Worm (Caenorhabditis elegans) whole organism, dauer: ENCODE measurements around the gene F11C1.1.

ENCODE experiments used
- unc-62 ChIP-seq: sonication (generic microtip); optimal IDR thresholded peaks from 2 replicates; lab custom pipeline; 2017; ENCODE audit warnings: missing biosample characterization, missing genetic modification reagents, missing genetic modification characterization

The F11C1.1 gene

DNA sequence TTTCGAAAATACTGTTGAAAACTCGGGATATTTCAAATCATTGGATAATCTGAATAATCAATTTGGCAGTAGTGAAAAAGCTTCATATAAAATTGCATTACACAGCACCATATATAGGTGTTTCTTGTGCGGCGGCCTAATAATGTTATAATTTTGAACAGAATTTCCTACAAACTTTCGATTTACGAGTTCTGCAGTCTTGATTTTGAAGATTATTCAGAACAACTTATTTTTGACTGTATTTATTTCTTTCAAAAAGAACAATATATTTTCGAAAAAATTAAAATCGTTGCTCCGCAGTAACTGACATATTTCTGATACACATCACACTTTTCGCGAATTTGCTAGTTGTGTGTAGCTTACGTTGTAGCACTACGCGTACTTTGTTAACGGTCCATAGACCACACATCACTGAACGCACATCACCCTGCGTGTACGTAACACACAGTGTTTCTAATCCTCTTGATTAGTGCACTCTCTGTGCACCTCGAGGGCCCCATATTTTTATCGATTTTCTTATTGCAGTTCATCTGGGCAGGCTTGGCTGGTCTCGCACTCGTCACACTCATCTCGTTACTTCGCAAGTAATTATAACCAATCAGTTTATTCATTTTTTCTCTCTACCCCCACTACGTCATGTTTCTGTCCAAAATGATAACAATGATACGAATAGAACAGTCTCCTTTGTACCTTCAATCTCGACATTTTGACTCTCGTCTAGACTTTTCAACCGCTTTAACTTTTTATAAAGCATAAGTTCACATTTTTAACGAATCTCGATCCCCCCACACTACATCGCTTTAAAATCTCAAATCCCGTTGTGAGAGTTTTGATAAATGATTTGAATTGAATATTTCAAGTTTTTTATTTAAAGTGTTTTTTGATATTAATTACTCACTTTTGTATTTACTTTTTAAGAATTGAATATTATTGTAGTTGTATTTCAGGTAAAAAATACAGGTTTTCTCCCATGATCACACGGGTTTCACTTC, at the start of gene F11C1.1, which contains the start of gene vwa-8:
F11C1.1 (minus strand) TSS at position 51 of the 992 bp plus-strand sequence.
vwa-8 (plus strand) TSS at position 942 of the 992 bp plus-strand sequence.
- no peak for TF ChIP-seq unc-62 (GFP tag; lab: Kevin White, UChicago)

DNA sequence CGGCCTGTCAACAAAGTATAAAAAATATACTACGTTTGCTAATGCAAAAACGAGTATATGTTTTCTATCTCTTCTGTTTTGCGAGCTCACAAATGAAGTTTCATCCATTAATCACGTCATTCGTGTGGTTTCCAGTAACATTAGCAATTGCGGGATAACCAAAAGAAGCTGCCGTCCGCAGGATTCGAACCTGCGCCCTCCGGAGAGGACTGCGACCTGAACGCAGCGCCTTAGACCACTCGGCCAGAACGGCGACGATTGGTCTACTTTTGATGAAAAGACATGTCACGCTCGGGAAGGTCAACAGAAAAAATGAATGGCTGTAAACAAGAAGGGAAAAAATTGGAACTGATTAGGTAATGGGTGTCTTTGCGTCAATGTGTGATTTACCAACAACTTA, 48.4 kb upstream of the F11C1.1 start:
- no peak for TF ChIP-seq unc-62 (GFP tag; lab: Kevin White, UChicago)

DNA sequence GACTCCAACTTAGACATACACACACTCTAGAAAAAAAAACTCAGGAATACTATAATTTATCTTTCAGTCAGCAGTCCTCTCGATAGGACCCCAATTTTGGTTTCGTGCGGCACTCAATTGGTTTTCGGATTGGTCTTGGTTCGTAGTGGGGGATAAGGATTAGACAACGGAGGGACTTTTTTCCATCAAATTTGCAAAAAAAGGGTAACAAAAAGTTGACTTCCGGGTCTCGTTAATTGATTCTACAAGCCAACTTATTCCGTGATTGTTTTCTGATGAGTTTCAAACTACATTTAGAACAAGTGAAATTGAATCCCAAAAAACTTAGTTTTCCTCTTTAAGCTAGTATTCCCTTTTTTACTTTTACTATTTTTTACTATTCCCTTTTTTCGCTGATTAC, 44.0 kb upstream of the F11C1.1 start:
- TF ChIP-seq unc-62 (GFP tag; lab: Kevin White, UChicago) = no peak

DNA sequence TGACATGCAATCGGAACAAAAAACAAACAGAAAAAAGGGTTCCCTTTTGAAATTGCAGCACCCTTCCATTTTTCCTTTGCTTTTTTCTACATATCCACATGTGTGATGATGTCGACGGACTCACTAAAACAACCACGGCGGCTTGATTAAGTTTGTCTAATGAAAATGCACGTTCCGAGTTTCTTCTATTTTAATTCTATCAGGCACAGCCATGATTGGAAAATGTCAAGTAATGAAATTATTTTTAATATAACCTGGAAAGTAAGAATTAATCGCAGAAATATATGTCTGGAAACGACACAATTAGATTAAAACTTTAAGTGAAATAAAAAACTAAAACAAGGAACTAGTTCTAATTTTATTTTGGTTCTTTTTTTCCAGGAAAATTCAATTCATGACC, 43.5 kb upstream of the F11C1.1 start:
- TF ChIP-seq unc-62 (GFP tag; lab: Kevin White, UChicago) = no peak

DNA sequence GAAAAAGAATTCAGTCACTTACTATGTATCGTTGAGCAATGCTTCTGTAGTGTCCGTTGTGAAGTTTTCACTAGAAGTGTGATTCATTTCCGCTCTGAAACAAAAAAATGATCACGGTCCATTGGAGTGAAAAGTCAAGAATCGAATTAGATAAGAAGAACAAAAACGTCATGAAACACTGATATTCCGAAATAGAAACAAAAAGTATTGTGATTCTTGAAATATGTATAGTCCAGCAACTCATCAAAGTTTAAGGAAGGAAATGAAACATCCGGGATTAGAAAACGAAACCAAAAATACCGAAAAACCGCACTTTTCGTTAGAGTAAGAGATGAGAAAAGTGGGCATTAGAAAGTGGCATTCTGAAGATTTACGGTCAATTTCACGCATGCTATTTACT, 42.2 kb upstream of the F11C1.1 start, which contains the start of gene npr-10:
npr-10 (minus strand) TSS at position 101 of the 400 bp plus-strand sequence.
- TF ChIP-seq unc-62 (GFP tag; lab: Kevin White, UChicago) = no peak

DNA sequence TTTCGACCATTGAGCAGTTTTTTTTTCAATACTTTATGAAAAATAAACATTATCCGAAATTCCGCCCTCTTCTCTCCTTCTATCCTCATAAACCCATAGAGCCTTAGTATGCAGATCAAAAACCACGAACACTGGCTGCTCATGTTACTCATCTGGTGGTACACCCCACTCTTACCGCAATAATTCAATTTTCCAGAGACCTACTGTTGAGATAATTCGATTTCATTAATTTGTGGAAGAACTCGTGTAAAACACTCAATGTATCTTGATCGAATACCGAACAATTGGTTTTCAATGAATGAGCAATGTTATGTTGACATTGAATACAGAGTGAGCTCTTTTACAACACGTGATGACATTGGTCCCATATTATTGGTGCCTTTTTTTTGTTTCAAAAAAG, 31.1 kb upstream of the F11C1.1 start:
- no peak for TF ChIP-seq unc-62 (GFP tag; lab: Kevin White, UChicago)

DNA sequence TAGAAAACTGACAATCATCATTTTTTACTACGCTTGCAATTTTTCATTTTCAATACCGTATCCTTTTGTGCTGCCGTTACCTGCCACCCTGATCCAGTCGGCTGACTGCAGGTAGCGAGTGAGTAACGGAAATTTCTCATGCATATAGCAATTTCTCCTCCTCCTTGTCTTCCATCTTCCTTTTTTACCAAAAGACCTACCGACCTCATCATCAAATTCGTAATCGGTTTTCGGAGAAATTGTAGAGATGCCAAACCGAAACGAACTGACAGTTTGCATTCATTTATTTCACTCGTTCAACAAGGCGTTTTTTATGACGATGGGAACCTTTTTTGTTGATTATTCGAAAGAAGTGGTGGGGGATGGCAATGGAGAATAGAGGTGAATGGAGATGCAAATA, 25.9 kb upstream of the F11C1.1 start:
- TF ChIP-seq unc-62 (GFP tag; lab: Kevin White, UChicago) = no peak

DNA sequence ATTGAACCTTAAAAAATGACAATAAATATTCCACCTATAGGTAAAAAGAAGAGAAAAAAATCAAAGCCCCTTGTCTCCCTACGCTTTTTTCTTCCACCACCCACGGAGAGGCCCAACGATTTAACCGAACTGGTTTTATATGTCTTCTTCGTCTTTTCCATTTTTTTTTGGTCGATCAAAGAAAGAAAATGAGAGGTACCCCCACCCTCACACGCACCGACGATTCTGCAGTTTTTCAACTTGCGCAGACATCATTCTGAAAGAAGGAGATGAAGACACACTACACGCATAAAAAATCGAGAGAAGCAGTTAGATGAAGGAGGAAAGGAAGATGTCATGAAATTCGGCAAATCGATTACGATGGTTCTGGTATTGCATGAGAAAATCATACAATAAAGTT, 24.0 kb upstream of the F11C1.1 start:
- no peak for TF ChIP-seq unc-62 (GFP tag; lab: Kevin White, UChicago)

DNA sequence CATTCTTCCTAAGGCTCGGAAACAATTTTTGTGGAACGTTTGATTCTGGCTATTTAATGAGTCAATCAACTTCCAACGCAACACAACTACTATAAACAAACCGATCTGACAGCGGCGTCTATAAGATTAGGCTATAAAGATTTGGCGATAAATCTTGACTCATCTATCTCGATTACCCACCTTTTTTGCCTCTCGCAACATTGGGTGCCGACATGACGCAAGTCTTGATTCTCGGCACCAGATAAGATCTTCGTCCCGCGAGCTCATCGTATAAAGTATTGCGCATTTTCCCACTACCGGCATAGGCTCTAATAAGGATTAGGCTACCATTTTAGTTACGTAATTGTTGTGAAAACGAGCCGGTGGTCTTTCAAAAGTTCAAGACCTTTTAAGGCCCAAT, 21.5 kb upstream of the F11C1.1 start:
- no peak for TF ChIP-seq unc-62 (GFP tag; lab: Kevin White, UChicago)

DNA sequence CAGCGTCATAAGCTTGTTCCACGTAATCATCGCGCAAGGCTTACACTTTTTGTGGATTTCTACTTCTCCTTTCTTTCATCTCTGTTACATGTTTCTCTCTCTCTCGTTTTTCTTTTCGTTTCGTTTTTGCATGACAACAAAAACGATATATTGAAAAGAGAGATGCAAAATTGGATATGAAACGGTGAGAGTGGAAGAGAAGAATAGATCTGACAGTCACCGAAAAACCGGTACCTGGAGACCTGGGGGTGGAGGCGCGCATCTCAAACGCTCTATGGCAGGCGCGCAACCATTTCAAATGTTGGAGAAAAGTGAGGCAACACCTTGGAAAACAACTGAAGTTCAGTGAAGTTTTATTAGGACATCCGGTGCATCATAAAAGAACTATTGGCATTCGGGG, 19.3 kb upstream of the F11C1.1 start:
- no peak for TF ChIP-seq unc-62 (GFP tag; lab: Kevin White, UChicago)

DNA sequence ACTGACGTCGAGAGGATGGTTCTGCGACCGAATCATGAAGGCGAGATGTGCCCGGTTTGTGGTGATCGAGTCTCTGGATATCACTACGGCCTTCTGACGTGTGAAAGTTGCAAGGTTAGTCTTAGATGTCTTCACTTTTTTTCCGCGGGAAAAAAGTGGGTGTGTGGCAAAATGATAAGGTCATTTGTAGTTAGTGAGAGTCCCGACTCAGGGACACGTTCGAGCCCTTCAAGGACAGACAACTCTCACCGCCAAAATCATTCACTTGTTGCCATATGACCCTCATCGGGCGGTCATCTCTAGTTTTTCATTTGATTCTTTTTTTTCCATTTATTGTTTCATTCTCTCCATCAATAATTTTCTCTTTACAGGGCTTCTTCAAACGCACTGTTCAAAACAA, 18.5 kb upstream of the F11C1.1 start:
- TF ChIP-seq unc-62 (GFP tag; lab: Kevin White, UChicago) = no peak

DNA sequence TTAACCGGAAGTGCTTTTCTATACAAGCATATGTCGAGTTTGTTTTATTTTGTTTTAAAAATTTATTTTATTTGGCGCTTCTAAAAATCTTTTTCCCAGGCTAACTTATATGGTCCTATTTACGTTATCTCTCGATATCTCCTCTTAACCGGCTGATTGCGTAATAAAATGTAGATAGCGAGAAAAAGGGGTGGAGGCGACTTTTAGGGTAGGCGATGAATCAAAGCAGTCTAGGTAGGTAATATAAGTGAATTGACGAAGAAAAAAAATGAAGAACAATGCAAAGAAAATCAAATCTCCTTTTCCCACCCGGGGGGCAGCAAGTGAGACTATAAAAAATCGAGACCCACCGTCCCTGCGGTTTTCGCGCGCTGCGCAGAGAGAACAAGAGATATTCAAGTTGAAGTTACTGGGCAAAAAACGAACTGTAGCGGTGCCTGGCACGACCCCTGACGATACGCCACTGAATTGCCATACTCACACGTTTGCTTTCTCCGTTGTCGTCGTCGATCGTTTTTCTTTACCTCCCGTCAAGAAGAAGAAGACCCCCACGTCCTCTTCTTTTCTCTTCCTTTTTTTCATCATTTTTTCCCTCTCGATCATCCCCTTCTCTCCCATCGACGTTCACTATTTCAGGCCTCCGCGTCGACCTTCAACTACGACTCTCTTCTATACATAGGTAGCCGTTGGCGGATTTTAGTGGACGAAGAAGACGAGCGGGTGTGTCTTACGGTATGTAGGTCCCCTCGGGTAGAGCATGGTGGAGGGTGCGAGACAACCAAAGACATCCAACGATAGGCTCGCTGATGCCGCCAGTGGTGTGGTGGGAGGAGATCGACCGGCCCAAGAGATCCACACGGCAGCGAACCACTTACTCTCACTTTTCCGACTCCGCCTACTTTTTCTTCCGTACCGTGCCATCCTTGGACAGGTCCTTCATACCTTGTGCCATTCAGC, 17.8 kb upstream of the F11C1.1 start, which contains the start of gene nhr-25:
nhr-25 (plus strand) TSS at position 637 of the 957 bp plus-strand sequence.
- TF ChIP-seq unc-62 (GFP tag; lab: Kevin White, UChicago) = no peak

DNA sequence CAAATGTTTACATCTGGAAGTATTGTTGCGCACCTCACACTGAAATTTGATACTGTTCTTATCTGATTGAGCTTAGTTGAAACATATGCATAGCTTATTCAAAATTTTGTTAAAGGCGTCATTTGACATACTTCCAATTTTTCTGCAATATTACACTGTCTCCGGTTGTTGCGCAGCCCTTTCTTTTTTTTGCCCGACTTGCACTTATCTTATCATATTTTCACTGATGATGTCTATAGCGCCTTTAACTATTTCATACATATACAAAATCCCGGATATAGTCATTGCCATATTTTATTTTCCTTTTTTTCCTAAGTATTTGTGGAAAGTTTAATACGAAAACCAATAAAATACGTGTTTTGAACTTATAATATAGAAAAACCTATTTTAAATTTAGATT, 16.4 kb upstream of the F11C1.1 start:
- TF ChIP-seq unc-62 (GFP tag; lab: Kevin White, UChicago) = no peak

DNA sequence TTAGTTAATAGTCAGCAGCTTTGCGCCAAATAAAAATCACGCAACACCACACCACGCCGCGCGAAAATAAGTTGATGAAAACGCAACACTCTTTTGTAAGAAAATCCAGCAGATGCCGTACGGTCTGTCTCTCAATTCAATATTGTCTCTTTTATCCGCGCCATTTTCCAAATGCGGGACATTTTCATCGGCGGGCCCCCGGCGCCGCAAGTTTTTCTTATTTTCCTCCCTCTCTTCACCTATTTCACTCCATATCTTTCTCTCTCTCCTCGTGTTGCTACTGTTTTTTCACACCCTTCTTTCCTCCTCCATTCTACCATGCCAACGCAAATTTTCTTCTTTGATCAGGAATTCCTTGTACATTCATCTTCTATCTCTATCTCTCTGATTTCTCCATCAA, 15.9 kb upstream of the F11C1.1 start:
- TF ChIP-seq unc-62 (GFP tag; lab: Kevin White, UChicago) = no peak

DNA sequence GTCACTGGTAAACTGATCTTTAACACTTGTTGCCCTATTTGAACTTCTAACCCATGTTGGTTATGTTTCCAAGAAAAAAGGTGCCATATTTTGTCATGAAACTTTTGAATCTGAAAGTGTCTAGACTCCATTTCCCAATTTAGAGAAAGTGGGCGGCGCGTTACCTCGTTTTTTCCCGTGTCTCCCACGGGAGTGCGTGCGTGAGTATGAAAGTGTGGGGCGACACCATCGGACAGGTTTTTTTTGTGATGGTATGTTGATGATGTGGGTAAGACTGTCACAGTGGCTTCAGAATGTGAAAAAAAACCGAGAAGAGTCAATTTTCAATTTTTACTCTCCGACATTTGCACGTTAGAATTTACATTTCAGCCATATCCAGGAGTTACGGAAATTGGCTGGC, 15.4 kb upstream of the F11C1.1 start:
- no peak for TF ChIP-seq unc-62 (GFP tag; lab: Kevin White, UChicago)
